Worm (Caenorhabditis elegans): Measurements from ENCODE around the gene ZK673.5.

- TF ChIP-seq T22C8.4 (GFP tag; IDR thresholded peaks at IDR 0.05) (no peak), flt-1 (GFP tag; IDR thresholded peaks at IDR 0.05) (no peak), tab-1 (GFP tag; IDR thresholded peaks at IDR 0.05) (no peak), cog-1 (tag; optimal IDR thresholded peaks at IDR 0.05) (no peak), ref-1 (GFP tag; conservative IDR thresholded peaks at IDR 0.05) (no peak), klf-2 (GFP tag; conservative IDR thresholded peaks at IDR 0.05) (no peak), ztf-29 (GFP tag; IDR thresholded peaks at IDR 0.05) (no peak)
Observed at ce11 chrII:10446814-10447213, 14.5 kb upstream of the ZK673.5 start.
